Worm (Caenorhabditis elegans) whole organism, early embryonic: ENCODE results near the gene spo-11.

Experiments used
- ama-1 ChIP-seq: fragments of 150-350 bp; optimal IDR thresholded peaks from 2 replicates; lab custom pipeline; 2014
- ets-7 ChIP-seq: sonication (generic microtip); optimal IDR thresholded peaks from 2 replicates; lab custom pipeline; 2016; ENCODE audit warnings: missing genotype, missing genetic modification characterization, missing compliant biosample characterization
- hmg-4 ChIP-seq: fragments of 200-800 bp; sonication (Bioruptor generic); optimal IDR thresholded peaks from 2 replicates; lab custom pipeline; 2018; ENCODE audit warnings: mild to moderate bottlenecking, missing genetic modification characterization, missing compliant biosample characterization
- scrt-1 ChIP-seq: fragments of 200-800 bp; sonication (Bioruptor generic); IDR thresholded peaks from 2 replicates; pipeline ENCODE4 v1.3.6; 2022; ENCODE audit warnings: missing genetic modification characterization, missing compliant biosample characterization
- tbx-11 ChIP-seq: fragments of 200-800 bp; sonication (Bioruptor generic); IDR thresholded peaks from 2 replicates; pipeline ENCODE4 v1.3.6; 2022; ENCODE audit warnings: missing genetic modification characterization, missing compliant biosample characterization
- tbx-37 ChIP-seq: fragments of 200-800 bp; sonication (Bioruptor generic); conservative IDR thresholded peaks from 2 replicates; pipeline ENCODE4 v1.3.6; 2022; ENCODE audit warnings: missing genetic modification reagents, missing genetic modification characterization, missing compliant biosample characterization
- tra-4 ChIP-seq: sonication (generic microtip); optimal IDR thresholded peaks from 2 replicates; lab custom pipeline; 2017; ENCODE audit warnings: missing genetic modification characterization, missing compliant biosample characterization

- TF ChIP-seq tra-4 (no peak), hmg-4 (GFP tag; lab: Kevin White, UChicago) (no peak), ama-1 (no peak), scrt-1 (no peak), tbx-37 (no peak), tbx-11 (no peak), ets-7 (no peak)
Observed at ce11 chrIV:11142314-11143227, 17.9 kb upstream of the spo-11 start, which contains the start of gene skih-2.
